Worm (Caenorhabditis elegans) whole organism, L4 larva: ENCODE results near the gene ccm-2.

Source experiments
- ama-1 ChIP-seq: fragments of 150-350 bp; optimal IDR thresholded peaks from 2 replicates; lab custom pipeline; 2014; ENCODE audit warnings: inconsistent platforms, mixed read lengths
- daf-12 ChIP-seq: fragments of 150-350 bp; optimal IDR thresholded peaks from 2 replicates; lab custom pipeline; 2014; ENCODE audit warnings: missing biosample characterization, missing genetic modification reagents, missing genetic modification characterization
- egl-27 ChIP-seq: sonication (generic microtip); optimal IDR thresholded peaks from 3 replicates; lab custom pipeline; 2017; ENCODE audit warnings: missing biosample characterization, missing genetic modification reagents, missing genetic modification characterization
- lin-39 ChIP-seq: fragments of 150-350 bp; optimal IDR thresholded peaks from 2 replicates; lab custom pipeline; 2014; ENCODE audit warnings: missing biosample characterization, missing genetic modification reagents, missing genetic modification characterization
- nhr-237 ChIP-seq: sonication (generic microtip); optimal IDR thresholded peaks from 2 replicates; lab custom pipeline; 2017; ENCODE audit warnings: missing biosample characterization, missing genetic modification characterization

- TF ChIP-seq ama-1 (lab: Kevin White, UChicago): no peak
- TF ChIP-seq nhr-237 (tag; lab: Kevin White, UChicago): no peak
- TF ChIP-seq egl-27 (tag; lab: Kevin White, UChicago): no peak
- no peak for TF ChIP-seq daf-12 (tag; lab: Kevin White, UChicago)
- TF ChIP-seq lin-39: no peak
Measured at ce11 chrIV:1833115-1833514, 1.3 kb upstream of the ccm-2 start.
